Fruit fly (Drosophila melanogaster) whole organism, embryonic: ENCODE results near the gene CG12182.

Experiments used
- Ada2b ChIP-seq: fragments of 200-800 bp; sonication (Bioruptor generic); IDR thresholded peaks from 2 replicates; pipeline ENCODE4 v1.3.6; 2022; ENCODE audit warnings: missing biosample characterization, missing genetic modification characterization
- BEAF-32 ChIP-seq: fragments of 200-800 bp; sonication (Bioruptor generic); optimal IDR thresholded peaks from 3 replicates; lab custom pipeline; 2017; ENCODE audit warnings: missing biosample characterization, missing genetic modification characterization, mild to moderate bottlenecking, moderate library complexity, missing genetic modification reagents
- Bgb ChIP-seq: fragments of 200-800 bp; sonication (Bioruptor generic); IDR thresholded peaks from 2 replicates; pipeline ENCODE4 v1.3.6; 2022; ENCODE audit warnings: missing biosample characterization, missing genetic modification characterization; ENCODE audit not compliant: partially characterized antibody
- Bteb2 ChIP-seq: fragments of 200-800 bp; sonication (Bioruptor generic); optimal IDR thresholded peaks from 2 replicates; lab custom pipeline; 2016; ENCODE audit warnings: missing biosample characterization, missing genetic modification characterization
- CG10147 ChIP-seq: fragments of 200-800 bp; sonication (Bioruptor generic); optimal IDR thresholded peaks from 2 replicates; lab custom pipeline; 2019; ENCODE audit warnings: missing biosample characterization, mild to moderate bottlenecking, missing genetic modification characterization, moderate library complexity
- CG11456 ChIP-seq: fragments of 200-800 bp; sonication (Bioruptor generic); IDR thresholded peaks from 3 replicates; pipeline ENCODE4 v1.3.6; 2022; ENCODE audit warnings: missing biosample characterization, missing genetic modification characterization
- CG12071 ChIP-seq: fragments of 200-800 bp; sonication (Bioruptor generic); optimal IDR thresholded peaks from 3 replicates; lab custom pipeline; 2018; ENCODE audit warnings: missing biosample characterization, mild to moderate bottlenecking, missing genetic modification characterization
- CG13424 ChIP-seq: fragments of 200-800 bp; sonication (Bioruptor generic); optimal IDR thresholded peaks from 2 replicates; lab custom pipeline; 2019; ENCODE audit warnings: missing biosample characterization, mild to moderate bottlenecking, missing genetic modification characterization, moderate library complexity
- CG13624 ChIP-seq: fragments of 200-800 bp; sonication (Bioruptor generic); optimal IDR thresholded peaks from 2 replicates; lab custom pipeline; 2016; ENCODE audit warnings: missing biosample characterization, missing genetic modification characterization
- CG13894 ChIP-seq: fragments of 200-800 bp; sonication (Bioruptor generic); optimal IDR thresholded peaks from 3 replicates; lab custom pipeline; 2018; ENCODE audit warnings: missing biosample characterization, mild to moderate bottlenecking, missing genetic modification characterization, moderate library complexity
- CG14441 ChIP-seq: fragments of 200-800 bp; sonication (Bioruptor generic); IDR thresholded peaks from 2 replicates; pipeline ENCODE4 v1.3.6; 2022; ENCODE audit warnings: missing biosample characterization, missing genetic modification characterization
- CG15601 ChIP-seq: fragments of 200-800 bp; sonication (Bioruptor generic); optimal IDR thresholded peaks from 3 replicates; lab custom pipeline; 2019; ENCODE audit warnings: missing biosample characterization, mild to moderate bottlenecking, missing genetic modification characterization, moderate library complexity
- CG18011 ChIP-seq: fragments of 200-800 bp; sonication (Bioruptor generic); optimal IDR thresholded peaks from 2 replicates; lab custom pipeline; 2017; ENCODE audit warnings: missing biosample characterization, missing genetic modification characterization, mild to moderate bottlenecking, moderate library complexity, missing genotype
- CG31365 ChIP-seq: fragments of 200-800 bp; sonication (Bioruptor generic); optimal IDR thresholded peaks from 2 replicates; lab custom pipeline; 2018; ENCODE audit warnings: missing biosample characterization, mild to moderate bottlenecking, missing genetic modification characterization
- CG32767 ChIP-seq: fragments of 200-800 bp; sonication (Bioruptor generic); IDR thresholded peaks from 2 replicates; pipeline ENCODE4 v1.3.6; 2022; ENCODE audit warnings: missing biosample characterization, missing genetic modification characterization
- CG33213 ChIP-seq: fragments of 200-800 bp; sonication (Bioruptor generic); optimal IDR thresholded peaks from 3 replicates; lab custom pipeline; 2016; ENCODE audit warnings: missing biosample characterization, missing genetic modification characterization
- CG34224 ChIP-seq: fragments of 200-800 bp; sonication (Bioruptor generic); IDR thresholded peaks from 3 replicates; pipeline ENCODE4 v1.3.6; 2022; ENCODE audit warnings: missing biosample characterization, missing genetic modification characterization; ENCODE audit not compliant: partially characterized antibody
- CG4282 ChIP-seq: fragments of 200-800 bp; sonication (Bioruptor generic); optimal IDR thresholded peaks from 2 replicates; lab custom pipeline; 2016; ENCODE audit warnings: missing biosample characterization, missing genetic modification characterization
- CG4328 ChIP-seq: fragments of 200-800 bp; sonication (Bioruptor generic); optimal IDR thresholded peaks from 3 replicates; lab custom pipeline; 2017; ENCODE audit warnings: missing biosample characterization, missing genetic modification reagents, missing genetic modification characterization
- CG4730 ChIP-seq: fragments of 200-800 bp; sonication (Bioruptor generic); IDR thresholded peaks from 2 replicates; pipeline ENCODE4 v1.3.6; 2022; ENCODE audit warnings: missing biosample characterization, missing genetic modification characterization
- CG9876 ChIP-seq: fragments of 200-800 bp; sonication (Bioruptor generic); optimal IDR thresholded peaks from 2 replicates; lab custom pipeline; 2016; ENCODE audit warnings: missing biosample characterization, missing genetic modification characterization
- Doc3 ChIP-seq: fragments of 200-800 bp; sonication (Bioruptor generic); IDR thresholded peaks from 3 replicates; pipeline ENCODE4 v1.3.6; 2022; ENCODE audit warnings: missing biosample characterization, missing genetic modification characterization; ENCODE audit not compliant: partially characterized antibody
- Dp ChIP-seq: fragments of 200-800 bp; sonication (Bioruptor generic); optimal IDR thresholded peaks from 2 replicates; lab custom pipeline; 2018; ENCODE audit warnings: missing biosample characterization, mild to moderate bottlenecking, missing genetic modification characterization, moderate library complexity
- ERR ChIP-seq: fragments of 200-800 bp; sonication (Bioruptor generic); optimal IDR thresholded peaks from 2 replicates; lab custom pipeline; 2016; ENCODE audit warnings: missing biosample characterization, missing genetic modification characterization
- Fer2 ChIP-seq: fragments of 200-800 bp; sonication (Bioruptor generic); optimal IDR thresholded peaks from 2 replicates; lab custom pipeline; 2018; ENCODE audit warnings: missing biosample characterization, mild to moderate bottlenecking, missing genetic modification characterization, moderate library complexity
- HLH54F ChIP-seq: fragments of 200-800 bp; sonication (Bioruptor generic); optimal IDR thresholded peaks from 3 replicates; lab custom pipeline; 2016; ENCODE audit warnings: missing biosample characterization, missing genetic modification characterization
- Hmr ChIP-seq: fragments of 200-800 bp; sonication (Bioruptor generic); optimal IDR thresholded peaks from 3 replicates; lab custom pipeline; 2017; ENCODE audit warnings: mild to moderate bottlenecking, missing biosample characterization, missing genetic modification reagents, missing genetic modification characterization
- Hr39 ChIP-seq: fragments of >200 bp; optimal IDR thresholded peaks from 2 replicates; lab custom pipeline; 2017
- Neu2 ChIP-seq: fragments of 200-800 bp; sonication (Bioruptor generic); optimal IDR thresholded peaks from 3 replicates; lab custom pipeline; 2016; ENCODE audit warnings: missing biosample characterization, missing genetic modification characterization, borderline replicate concordance
- Oli ChIP-seq: fragments of 200-800 bp; sonication (Bioruptor generic); optimal IDR thresholded peaks from 2 replicates; lab custom pipeline; 2018; ENCODE audit warnings: missing biosample characterization, mild to moderate bottlenecking, missing genetic modification characterization, moderate library complexity
- Opbp ChIP-seq: fragments of 200-800 bp; sonication (Bioruptor generic); IDR thresholded peaks from 3 replicates; pipeline ENCODE4 v1.3.6; 2022; ENCODE audit warnings: missing biosample characterization, missing genetic modification characterization; ENCODE audit not compliant: partially characterized antibody
- Scr ChIP-seq: fragments of 200-800 bp; sonication (Bioruptor generic); IDR thresholded peaks from 2 replicates; pipeline ENCODE4 v1.3.6; 2022; ENCODE audit warnings: missing biosample characterization, missing genetic modification characterization; ENCODE audit not compliant: partially characterized antibody
- Six4 ChIP-seq: fragments of 200-800 bp; sonication (Bioruptor generic); optimal IDR thresholded peaks from 2 replicates; lab custom pipeline; 2016; ENCODE audit warnings: missing biosample characterization, missing genetic modification characterization
- Usf ChIP-seq: fragments of 200-800 bp; sonication (Bioruptor generic); optimal IDR thresholded peaks from 2 replicates; lab custom pipeline; 2017; ENCODE audit warnings: missing genotype, missing biosample characterization, missing genetic modification characterization
- Vsx1 ChIP-seq: fragments of 200-800 bp; sonication (Bioruptor generic); optimal IDR thresholded peaks from 2 replicates; lab custom pipeline; 2017; ENCODE audit warnings: missing biosample characterization, mild to moderate bottlenecking, missing genetic modification characterization, missing genetic modification reagents
- amos ChIP-seq: fragments of 200-800 bp; sonication (Bioruptor generic); IDR thresholded peaks from 2 replicates; pipeline ENCODE4 v1.3.6; 2022; ENCODE audit warnings: missing biosample characterization, missing genetic modification characterization; ENCODE audit not compliant: partially characterized antibody
- bowl ChIP-seq: fragments of 200-800 bp; sonication (Bioruptor generic); IDR thresholded peaks from 2 replicates; pipeline ENCODE4 v1.3.6; 2022; ENCODE audit warnings: missing biosample characterization, missing genetic modification characterization
- caup ChIP-seq: fragments of 200-800 bp; sonication (Bioruptor generic); optimal IDR thresholded peaks from 3 replicates; lab custom pipeline; 2017; ENCODE audit warnings: missing biosample characterization, mild to moderate bottlenecking, missing genetic modification characterization, moderate library complexity; ENCODE audit not compliant: severe bottlenecking
- dimm ChIP-seq: fragments of 200-800 bp; sonication (Bioruptor generic); IDR thresholded peaks from 2 replicates; pipeline ENCODE4 v1.3.6; 2022; ENCODE audit warnings: missing biosample characterization, missing genetic modification characterization
- dpn ChIP-seq, 2 experiments: fragments of 200-800 bp; sonication (Bioruptor generic); optimal IDR thresholded peaks; 3 replicates each; lab custom pipeline; 2016; ENCODE audit warnings: missing biosample characterization in 2 of 2, missing genetic modification characterization in 2 of 2
- ftz-f1 ChIP-seq: fragments of 200-800 bp; sonication (Bioruptor generic); optimal IDR thresholded peaks from 2 replicates; lab custom pipeline; 2016; ENCODE audit warnings: missing biosample characterization, missing genetic modification characterization
- gfzf ChIP-seq: fragments of 200-800 bp; sonication (Bioruptor generic); optimal IDR thresholded peaks from 2 replicates; lab custom pipeline; 2016; ENCODE audit warnings: missing biosample characterization, mild to moderate bottlenecking, missing genetic modification characterization, moderate library complexity
- lilli ChIP-seq: fragments of 200-800 bp; sonication (Bioruptor generic); optimal IDR thresholded peaks from 3 replicates; lab custom pipeline; 2016; ENCODE audit warnings: missing biosample characterization, missing genetic modification characterization
- nom ChIP-seq: fragments of 200-800 bp; sonication (Bioruptor generic); optimal IDR thresholded peaks from 2 replicates; lab custom pipeline; 2017; ENCODE audit warnings: missing biosample characterization, missing genetic modification characterization, mild to moderate bottlenecking, moderate library complexity, missing genetic modification reagents
- pzg ChIP-seq: fragments of 200-800 bp; sonication (Bioruptor generic); optimal IDR thresholded peaks from 3 replicates; lab custom pipeline; 2018; ENCODE audit warnings: missing biosample characterization, mild to moderate bottlenecking, missing genetic modification characterization, moderate library complexity
- scrt ChIP-seq: fragments of 200-800 bp; sonication (Bioruptor generic); optimal IDR thresholded peaks from 2 replicates; lab custom pipeline; 2018; ENCODE audit warnings: missing biosample characterization, mild to moderate bottlenecking, missing genetic modification characterization, moderate library complexity
- zen ChIP-seq: fragments of 200-800 bp; sonication (Bioruptor generic); optimal IDR thresholded peaks from 3 replicates; lab custom pipeline; 2018; ENCODE audit warnings: missing biosample characterization, mild to moderate bottlenecking, missing genetic modification characterization, moderate library complexity
- zfh1 ChIP-seq: fragments of 200-800 bp; sonication (Bioruptor generic); IDR thresholded peaks from 3 replicates; pipeline ENCODE4 v1.3.6; 2022; ENCODE audit warnings: missing biosample characterization, missing genetic modification characterization

The CG12182 gene

dm6 chr3L:2589167-2589910 is 10.0 kb downstream of the CG12182 start, which contains the start of gene dos (continued):
- TF ChIP-seq Neu2 (GFP tag; lab: Kevin White, UChicago) (no peak), amos (GFP tag; lab: Robert Waterston, UW) (peak; percentile 80), CG4282 (no peak), gfzf (peak; percentile 57), Ada2b (GFP tag; lab: Robert Waterston, UW) (no peak), Scr (GFP tag; lab: Robert Waterston, UW) (peak; percentile 73), pzg (GFP tag; lab: Kevin White, UChicago) (peak; percentile 88), Dp (peak; percentile 57), dimm (GFP tag; lab: Robert Waterston, UW) (no peak), CG31365 (peak; percentile 5), ERR (GFP tag; lab: Kevin White, UChicago) (no peak), ftz-f1 (GFP tag; lab: Kevin White, UChicago) (peak; percentile 34), Opbp (GFP tag; lab: Robert Waterston, UW) (peak; percentile 76; the same call in 2 of the 3 replicates), CG10147 (GFP tag; lab: Kevin White, UChicago) (no peak), CG12071 (GFP tag; lab: Kevin White, UChicago) (no peak), scrt (peak; percentile 29), Bgb (GFP tag; lab: Robert Waterston, UW) (peak; percentile 77), zfh1 (0 out of 3 replicates have a peak, but pooled peaks have one; percentile 43), CG13894 (tag; lab: Kevin White, UChicago) (peak; percentile 67), CG34224 (GFP tag; lab: Robert Waterston, UW) (peak; percentile 88), CG4730 (GFP tag; lab: Robert Waterston, UW) (no peak), nom (GFP tag; lab: Kevin White, UChicago) (peak; percentile 21), CG4328 (GFP tag; lab: Kevin White, UChicago) (peak; percentile 8), zen (tag; lab: Kevin White, UChicago) (peak; percentile 62), caup (GFP tag; lab: Kevin White, UChicago) (peak; percentile 11), lilli (GFP tag; lab: Kevin White, UChicago) (peak; percentile 81), dpn (GFP tag; optimal IDR thresholded peaks at IDR 0.05; lab: Kevin White, UChicago) (peak; percentile 43 to 66), Doc3 (peak; percentile 69), HLH54F (GFP tag; lab: Kevin White, UChicago) (peak; percentile 12), Hr39 (lab: Kevin White, UChicago) (no peak), CG13624 (GFP tag; lab: Kevin White, UChicago) (peak; percentile 45), Bteb2 (GFP tag; lab: Kevin White, UChicago) (no peak), CG18011 (peak; percentile 34), CG14441 (GFP tag; lab: Robert Waterston, UW) (no peak), CG15601 (tag; lab: Kevin White, UChicago) (peak; percentile 54), Usf (no peak), CG33213 (GFP tag; lab: Kevin White, UChicago) (peak; percentile 57), CG32767 (GFP tag; lab: Robert Waterston, UW) (no peak), Vsx1 (peak; percentile 53), BEAF-32 (GFP tag; lab: Kevin White, UChicago) (peak; percentile 84), bowl (GFP tag; lab: Robert Waterston, UW) (no peak), Fer2 (tag; lab: Kevin White, UChicago) (no peak), Hmr (peak; percentile 54), Six4 (GFP tag; lab: Kevin White, UChicago) (peak; percentile 5), Oli (no peak), CG9876 (GFP tag; lab: Kevin White, UChicago) (no peak), CG11456 (GFP tag; lab: Robert Waterston, UW) (no peak), CG13424 (tag; lab: Kevin White, UChicago) (peak; percentile 42)
